Worm (Caenorhabditis elegans) whole organism, L1 larva: Measurements from ENCODE around the gene F45F2.9.

Source experiments
- C16A3.4 ChIP-seq: fragments of 150-350 bp; optimal IDR thresholded peaks from 2 replicates; lab custom pipeline; 2014; ENCODE audit warnings: missing biosample characterization, missing genetic modification characterization
- C34B4.2 ChIP-seq: sonication (generic microtip); optimal IDR thresholded peaks from 2 replicates; lab custom pipeline; 2017; ENCODE audit warnings: mild to moderate bottlenecking, missing genetic modification characterization, missing compliant biosample characterization
- aha-1 ChIP-seq: fragments of 150-350 bp; optimal IDR thresholded peaks from 2 replicates; lab custom pipeline; 2014; ENCODE audit warnings: missing biosample characterization, missing genetic modification characterization
- aly-2 ChIP-seq: fragments of 150-350 bp; optimal IDR thresholded peaks from 2 replicates; lab custom pipeline; 2014; ENCODE audit warnings: missing biosample characterization, missing genetic modification characterization
- ceh-82 ChIP-seq, 3 experiments: fragments of 150-350 bp in 1 of 3; sonication (generic microtip) in 2 of 3; optimal IDR thresholded peaks; 2 replicates each; lab custom pipeline; 2014 to 2017; ENCODE audit warnings: missing biosample characterization in 3 of 3, missing genetic modification characterization in 3 of 3
- ceh-88 ChIP-seq: fragments of 200-800 bp; sonication (Bioruptor generic); IDR thresholded peaks from 2 replicates; pipeline ENCODE4 v1.3.6; 2022; ENCODE audit warnings: missing genetic modification characterization, missing compliant biosample characterization
- ceh-90 ChIP-seq: sonication (generic microtip); optimal IDR thresholded peaks from 2 replicates; lab custom pipeline; 2016; ENCODE audit warnings: missing genetic modification characterization, missing compliant biosample characterization
- dsc-1 ChIP-seq: sonication (generic microtip); optimal IDR thresholded peaks from 2 replicates; lab custom pipeline; 2016; ENCODE audit warnings: mild to moderate bottlenecking, missing genetic modification characterization, missing compliant biosample characterization
- efl-1 ChIP-seq, 4 experiments: fragments of 150-350 bp; optimal IDR thresholded peaks in 3 of 4; peaks in 1 of 4; 1 replicate in 1 of 4; 2 replicates in 3 of 4; lab custom pipeline; 2014; ENCODE audit warnings: missing biosample characterization in 2 of 4, missing genetic modification characterization in 2 of 4, missing genetic modification reagents in 2 of 4
- efl-3 ChIP-seq: fragments of 200-800 bp; sonication (Bioruptor generic); optimal IDR thresholded peaks from 2 replicates; lab custom pipeline; 2018; ENCODE audit warnings: mild to moderate bottlenecking, missing genetic modification characterization, missing compliant biosample characterization
- elt-2 ChIP-seq: sonication (generic microtip); optimal IDR thresholded peaks from 2 replicates; lab custom pipeline; 2016; ENCODE audit warnings: missing genetic modification characterization, mild to moderate bottlenecking, inconsistent platforms, missing compliant biosample characterization, missing genetic modification reagents
- fkh-10 ChIP-seq: sonication (generic microtip); optimal IDR thresholded peaks from 2 replicates; lab custom pipeline; 2017; ENCODE audit warnings: missing biosample characterization, missing genetic modification reagents, missing genetic modification characterization
- fkh-4 ChIP-seq: sonication (generic microtip); optimal IDR thresholded peaks from 2 replicates; lab custom pipeline; 2016; ENCODE audit warnings: missing compliant biosample characterization, missing genetic modification characterization, borderline replicate concordance
- hlh-17 ChIP-seq: fragments of 200-800 bp; sonication (Bioruptor generic); optimal IDR thresholded peaks from 2 replicates; lab custom pipeline; 2018; ENCODE audit warnings: missing genetic modification characterization, mild to moderate bottlenecking, missing compliant biosample characterization, moderate library complexity, borderline replicate concordance
- hpl-2 ChIP-seq: fragments of 150-350 bp; optimal IDR thresholded peaks from 2 replicates; lab custom pipeline; 2014; ENCODE audit warnings: missing biosample characterization, missing genetic modification reagents, missing genetic modification characterization
- irx-1 ChIP-seq: sonication (generic microtip); optimal IDR thresholded peaks from 2 replicates; lab custom pipeline; 2016; ENCODE audit warnings: missing genetic modification characterization, missing compliant biosample characterization
- lin-13 ChIP-seq: fragments of 150-350 bp; optimal IDR thresholded peaks from 2 replicates; lab custom pipeline; 2014; ENCODE audit warnings: missing biosample characterization, missing genetic modification reagents, missing genetic modification characterization
- lin-14 ChIP-seq: fragments of 200-800 bp; sonication (Bioruptor generic); optimal IDR thresholded peaks from 2 replicates; lab custom pipeline; 2018; ENCODE audit warnings: mild to moderate bottlenecking, missing genetic modification characterization, moderate library complexity, missing compliant biosample characterization
- lin-15B ChIP-seq: fragments of 150-350 bp; sonication (generic microtip); optimal IDR thresholded peaks from 3 replicates; lab custom pipeline; 2014; ENCODE audit warnings: missing biosample characterization, missing genetic modification characterization
- lsy-2 ChIP-seq, 2 experiments: fragments of 150-350 bp; optimal IDR thresholded peaks; 2 replicates each; lab custom pipeline; 2014; ENCODE audit warnings: missing biosample characterization in 2 of 2, missing genetic modification characterization in 2 of 2
- mdl-1 ChIP-seq, 2 experiments: fragments of 150-350 bp; optimal IDR thresholded peaks; 2 replicates each; lab custom pipeline; 2014 to 2017; ENCODE audit warnings: missing biosample characterization in 2 of 2, missing genetic modification characterization in 2 of 2, inconsistent platforms in 1 of 2
- mef-2 ChIP-seq: fragments of 150-350 bp; optimal IDR thresholded peaks from 2 replicates; lab custom pipeline; 2014; ENCODE audit warnings: missing biosample characterization, missing genetic modification characterization
- mep-1 ChIP-seq: fragments of 150-350 bp; optimal IDR thresholded peaks from 2 replicates; lab custom pipeline; 2014; ENCODE audit warnings: missing biosample characterization, missing genetic modification characterization
- nhr-20 ChIP-seq: sonication (generic microtip); optimal IDR thresholded peaks from 2 replicates; lab custom pipeline; 2016; ENCODE audit warnings: mild to moderate bottlenecking, missing genetic modification characterization, missing compliant biosample characterization
- nhr-84 ChIP-seq: sonication (generic microtip); optimal IDR thresholded peaks from 2 replicates; lab custom pipeline; 2017; ENCODE audit warnings: missing biosample characterization, missing genetic modification characterization
- nhr-90 ChIP-seq: sonication (generic microtip); optimal IDR thresholded peaks from 2 replicates; lab custom pipeline; 2016; ENCODE audit warnings: mild to moderate bottlenecking, missing genetic modification characterization, missing compliant biosample characterization; ENCODE audit not compliant: poor library complexity
- pag-3 ChIP-seq: sonication (generic microtip); optimal IDR thresholded peaks from 2 replicates; lab custom pipeline; 2017; ENCODE audit warnings: missing genetic modification characterization, mild to moderate bottlenecking, missing compliant biosample characterization, antibody characterized with exemption, borderline replicate concordance; ENCODE audit not compliant: insufficient read depth
- pax-3 ChIP-seq: fragments of 200-800 bp; sonication (Bioruptor generic); optimal IDR thresholded peaks from 2 replicates; lab custom pipeline; 2018; ENCODE audit warnings: mild to moderate bottlenecking, missing genetic modification characterization, moderate library complexity, missing compliant biosample characterization
- rnt-1 ChIP-seq: sonication (generic microtip); optimal IDR thresholded peaks from 2 replicates; lab custom pipeline; 2016; ENCODE audit warnings: mild to moderate bottlenecking, missing genetic modification characterization, moderate library complexity, missing compliant biosample characterization
- skn-1 ChIP-seq: fragments of 150-350 bp; optimal IDR thresholded peaks from 2 replicates; lab custom pipeline; 2014; ENCODE audit warnings: missing biosample characterization, missing genetic modification characterization
- snu-23 ChIP-seq: sonication (generic microtip); optimal IDR thresholded peaks from 2 replicates; lab custom pipeline; 2016; ENCODE audit warnings: missing genetic modification characterization, missing compliant biosample characterization
- sox-4 ChIP-seq: sonication (generic microtip); optimal IDR thresholded peaks from 2 replicates; lab custom pipeline; 2016; ENCODE audit warnings: missing genetic modification characterization, missing compliant biosample characterization
- sup-37 ChIP-seq: fragments of 200-800 bp; sonication (Bioruptor generic); optimal IDR thresholded peaks from 2 replicates; lab custom pipeline; 2018; ENCODE audit warnings: mild to moderate bottlenecking, missing genetic modification characterization, missing compliant biosample characterization
- tbx-2 ChIP-seq: sonication (generic microtip); optimal IDR thresholded peaks from 2 replicates; lab custom pipeline; 2016; ENCODE audit warnings: missing genetic modification characterization, missing compliant biosample characterization
- unc-130 ChIP-seq: fragments of 150-350 bp; optimal IDR thresholded peaks from 2 replicates; lab custom pipeline; 2017; ENCODE audit warnings: missing biosample characterization, missing genetic modification characterization, inconsistent platforms
- zag-1 ChIP-seq: fragments of 150-350 bp; optimal IDR thresholded peaks from 2 replicates; lab custom pipeline; 2014; ENCODE audit warnings: missing biosample characterization, missing genetic modification characterization
- ztf-11 ChIP-seq, 2 experiments: sonication (generic microtip); optimal IDR thresholded peaks; 2 replicates each; lab custom pipeline; 2016 to 2017; ENCODE audit warnings: missing genetic modification characterization in 2 of 2, missing biosample characterization in 1 of 2, missing compliant biosample characterization in 1 of 2

F45F2.9 gene

DNA sequence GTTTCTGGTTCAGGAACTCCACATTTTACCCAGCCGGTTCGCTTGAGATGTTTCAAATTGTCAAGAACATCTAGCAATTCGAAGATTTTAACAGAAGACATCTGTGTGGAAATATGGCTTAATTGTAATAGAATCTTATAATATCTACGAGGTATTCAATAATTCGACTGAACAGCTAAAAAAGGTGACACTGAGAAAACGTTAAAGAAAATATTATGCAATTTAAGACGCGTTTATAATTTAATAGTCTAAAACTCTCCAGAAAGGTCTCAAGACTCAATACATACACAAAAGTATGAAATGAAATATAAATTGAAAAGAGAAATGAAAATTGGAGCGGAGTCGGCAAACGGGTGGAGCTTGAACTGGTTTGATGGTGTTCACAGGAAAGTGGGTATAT lies at the start of gene F45F2.9:
Gene F45F2.9, minus strand, starts transcription at position 101 of the 400 bp plus-strand sequence.
- TF ChIP-seq lsy-2 (tag; optimal IDR thresholded peaks at IDR 0.05; lab: Kevin White, UChicago): no peak
- no peak for TF ChIP-seq ztf-11 (tag; optimal IDR thresholded peaks at IDR 0.05; lab: Kevin White, UChicago)
- no peak for TF ChIP-seq pag-3 (tag; lab: Kevin White, UChicago)
- TF ChIP-seq efl-3: no peak
- no peak for TF ChIP-seq aly-2 (tag; lab: Kevin White, UChicago)
- no peak for TF ChIP-seq hpl-2 (GFP tag; lab: Kevin White, UChicago)
- no peak for TF ChIP-seq skn-1
- no peak for TF ChIP-seq hlh-17 (GFP tag; lab: Kevin White, UChicago)
- TF ChIP-seq nhr-20 (tag; lab: Kevin White, UChicago): no peak
- TF ChIP-seq C34B4.2: no peak
- TF ChIP-seq ceh-82 (tag; optimal IDR thresholded peaks at IDR 0.05; lab: Kevin White, UChicago): no peak

DNA sequence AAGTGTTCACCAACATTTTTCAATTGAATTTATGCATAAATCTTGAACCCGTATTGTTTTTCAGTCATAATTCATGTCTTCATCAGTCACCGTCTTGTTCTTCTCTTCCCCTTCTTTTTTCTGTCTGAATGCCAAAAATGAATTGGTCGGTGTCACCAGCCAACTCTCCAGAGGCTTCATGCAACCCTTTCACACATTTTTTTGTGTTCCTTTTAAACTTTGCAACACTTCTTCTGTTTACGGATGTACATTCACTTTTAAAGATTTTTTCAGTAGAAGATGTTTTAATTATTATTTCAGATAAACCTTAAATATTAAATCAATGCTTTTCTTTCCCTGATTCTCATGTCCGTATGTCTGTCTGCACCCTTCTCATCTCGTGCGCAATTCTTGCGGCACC lies 47.7 kb upstream of the F45F2.9 start, which contains the start of gene acr-16:
Gene acr-16, plus strand, starts transcription at position 301 of the 400 bp plus-strand sequence.
- TF ChIP-seq fkh-10 (no peak), unc-130 (tag; lab: Kevin White, UChicago) (no peak), pax-3 (no peak), aly-2 (tag; lab: Kevin White, UChicago) (no peak), mef-2 (no peak), lin-15B (tag; lab: Kevin White, UChicago) (no peak), zag-1 (tag; lab: Kevin White, UChicago) (no peak), lin-13 (GFP tag; lab: Kevin White, UChicago) (no peak), ceh-88 (GFP tag; lab: Robert Waterston, UW) (no peak), sox-4 (tag; lab: Kevin White, UChicago) (no peak), elt-2 (tag; lab: Kevin White, UChicago) (no peak), sup-37 (no peak), mep-1 (no peak), irx-1 (no peak), aha-1 (tag; lab: Kevin White, UChicago) (no peak), lsy-2 (tag; optimal IDR thresholded peaks at IDR 0.05; lab: Kevin White, UChicago) (no peak)

DNA sequence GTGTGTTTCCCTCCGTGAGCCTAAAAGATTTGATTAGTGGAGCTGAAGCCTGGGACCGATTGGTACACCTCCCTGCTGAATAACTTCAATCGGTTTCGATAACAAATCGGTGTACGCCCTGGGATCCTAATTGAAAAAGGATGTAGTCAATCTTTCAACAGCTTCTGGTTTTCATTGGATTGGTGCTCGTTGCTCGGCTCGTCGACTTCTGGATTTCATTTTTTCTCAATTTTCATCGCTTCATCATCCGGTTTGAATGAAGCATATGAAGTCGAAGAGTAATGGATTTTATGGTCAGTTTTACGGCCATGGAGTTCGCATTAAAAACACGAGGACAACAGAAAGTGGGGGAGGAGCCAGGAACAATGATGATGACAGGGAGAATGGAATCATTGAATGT lies 42.7 kb upstream of the F45F2.9 start:
- no peak for TF ChIP-seq lsy-2 (tag; optimal IDR thresholded peaks at IDR 0.05; lab: Kevin White, UChicago)
- no peak for TF ChIP-seq C16A3.4 (tag; lab: Kevin White, UChicago)
- TF ChIP-seq ceh-90 (tag; lab: Kevin White, UChicago): no peak
- peak; percentile 27 for TF ChIP-seq tbx-2
- TF ChIP-seq pax-3: no peak
- no peak for TF ChIP-seq mdl-1 (tag; optimal IDR thresholded peaks at IDR 0.05; lab: Kevin White, UChicago)
- TF ChIP-seq unc-130 (tag; lab: Kevin White, UChicago): no peak
- TF ChIP-seq dsc-1 (tag; lab: Kevin White, UChicago): peak; percentile 99
- no peak for TF ChIP-seq lin-14 (GFP tag; lab: Kevin White, UChicago)
- TF ChIP-seq fkh-4 (tag; lab: Kevin White, UChicago): peak; percentile 89
- no peak for TF ChIP-seq snu-23 (GFP tag; lab: Kevin White, UChicago)

DNA sequence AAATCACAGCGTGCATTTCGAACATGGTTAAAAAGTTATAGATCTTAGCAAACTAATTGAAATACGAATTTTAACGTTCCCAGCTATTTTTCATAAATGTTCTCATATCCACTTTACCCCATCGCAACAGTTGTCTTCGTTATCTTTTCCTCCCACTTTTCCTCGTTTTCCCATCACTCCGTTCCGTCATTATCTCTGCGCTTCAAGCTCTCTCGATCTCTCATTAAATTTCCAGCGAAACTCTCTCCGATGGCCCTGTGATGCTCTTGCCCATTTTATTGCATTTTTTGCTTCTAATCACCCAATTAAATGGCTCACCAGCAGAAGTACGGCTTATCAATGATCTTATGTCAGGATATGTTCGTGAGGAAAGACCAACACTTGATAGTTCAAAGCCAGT lies 39.2 kb upstream of the F45F2.9 start, which contains the start of gene acr-15:
Gene acr-15, plus strand, starts transcription at position 236 of the 400 bp plus-strand sequence.
- TF ChIP-seq nhr-84: no peak
- TF ChIP-seq rnt-1 (tag; lab: Kevin White, UChicago): peak; percentile 46
- TF ChIP-seq nhr-90: no peak
- no peak for TF ChIP-seq efl-1 (optimal IDR thresholded peaks at IDR 0.05; lab: Kevin White, UChicago)
- TF ChIP-seq efl-1 (GFP tag; optimal IDR thresholded peaks at IDR 0.05 in 1 of 2; lab: Kevin White, UChicago): peak in 1 of 2 experiments; percentile 78
- TF ChIP-seq lin-14 (GFP tag; lab: Kevin White, UChicago): peak; percentile 1
